Fruit fly (Drosophila melanogaster) whole organism, pupa: ENCODE results near the gene CG6443.

Experiments used
- CG13204 ChIP-seq: fragments of 200-800 bp; sonication (Bioruptor generic); optimal IDR thresholded peaks from 2 replicates; lab custom pipeline; 2018; ENCODE audit warnings: missing biosample characterization, mild to moderate bottlenecking, missing genetic modification characterization, moderate library complexity
- CG14655 ChIP-seq: fragments of 200-800 bp; sonication (Bioruptor generic); optimal IDR thresholded peaks from 3 replicates; lab custom pipeline; 2017; ENCODE audit warnings: mild to moderate bottlenecking, missing biosample characterization, missing genetic modification reagents, missing genetic modification characterization
- CG15710 ChIP-seq: fragments of 200-800 bp; sonication (Bioruptor generic); optimal IDR thresholded peaks from 2 replicates; lab custom pipeline; 2018; ENCODE audit warnings: missing biosample characterization, mild to moderate bottlenecking, missing genetic modification characterization, moderate library complexity
- CG34367 ChIP-seq: fragments of 200-800 bp; sonication (Bioruptor generic); optimal IDR thresholded peaks from 2 replicates; lab custom pipeline; 2018; ENCODE audit warnings: missing biosample characterization, mild to moderate bottlenecking, missing genetic modification characterization
- CG4496 ChIP-seq: fragments of 200-800 bp; sonication (Bioruptor generic); IDR thresholded peaks from 3 replicates; pipeline ENCODE4 v1.3.6; 2022; ENCODE audit warnings: missing biosample characterization, missing genetic modification characterization
- CG8159 ChIP-seq: fragments of 200-800 bp; sonication (Bioruptor generic); optimal IDR thresholded peaks from 3 replicates; lab custom pipeline; 2018; ENCODE audit warnings: missing biosample characterization, mild to moderate bottlenecking, missing genetic modification characterization, moderate library complexity
- CG9948 ChIP-seq: fragments of 200-800 bp; sonication (Bioruptor generic); optimal IDR thresholded peaks from 2 replicates; lab custom pipeline; 2018; ENCODE audit warnings: missing biosample characterization, mild to moderate bottlenecking, missing genetic modification characterization, moderate library complexity
- D1 ChIP-seq: fragments of 200-800 bp; sonication (Bioruptor generic); optimal IDR thresholded peaks from 2 replicates; lab custom pipeline; 2018; ENCODE audit warnings: missing biosample characterization, mild to moderate bottlenecking, missing genetic modification characterization, moderate library complexity
- EcR ChIP-seq: fragments of 200-800 bp; sonication (Bioruptor generic); optimal IDR thresholded peaks from 3 replicates; lab custom pipeline; 2019; ENCODE audit warnings: missing biosample characterization, missing genetic modification characterization, mild to moderate bottlenecking, moderate library complexity, missing genetic modification reagents
- Pif1A ChIP-seq: fragments of 200-800 bp; sonication (Bioruptor generic); optimal IDR thresholded peaks from 3 replicates; lab custom pipeline; 2016; ENCODE audit warnings: missing biosample characterization, missing genetic modification characterization
- Snoo ChIP-seq: fragments of 200-800 bp; sonication (Bioruptor generic); optimal IDR thresholded peaks from 3 replicates; lab custom pipeline; 2017; ENCODE audit warnings: missing biosample characterization, mild to moderate bottlenecking, missing genetic modification characterization, inconsistent platforms
- fd96Ca ChIP-seq: fragments of 200-800 bp; sonication (Bioruptor generic); IDR thresholded peaks from 3 replicates; pipeline ENCODE4 v1.3.6; 2022; ENCODE audit warnings: missing biosample characterization, missing genetic modification characterization
- gl ChIP-seq: fragments of 200-800 bp; sonication (Bioruptor generic); optimal IDR thresholded peaks from 2 replicates; lab custom pipeline; 2018; ENCODE audit warnings: missing biosample characterization, mild to moderate bottlenecking, missing genetic modification characterization
- rn ChIP-seq: fragments of 200-800 bp; sonication (Bioruptor generic); IDR thresholded peaks from 2 replicates; pipeline ENCODE4 v1.3.6; 2022; ENCODE audit warnings: missing biosample characterization, missing genetic modification characterization

dm6 chr2L:10706267-10706666 lies 22.5 kb upstream of the CG6443 start:
- TF ChIP-seq gl (tag; lab: Kevin White, UChicago) (no peak), CG34367 (tag; lab: Kevin White, UChicago) (no peak), Snoo (tag; lab: Kevin White, UChicago) (no peak), EcR (GFP tag; lab: Kevin White, UChicago) (no peak), CG13204 (no peak), D1 (tag; lab: Kevin White, UChicago) (no peak), fd96Ca (GFP tag; lab: Robert Waterston, UW) (no peak), rn (no peak), Pif1A (no peak), CG14655 (GFP tag; lab: Kevin White, UChicago) (no peak), CG4496 (GFP tag; lab: Robert Waterston, UW) (no peak), CG8159 (tag; lab: Kevin White, UChicago) (no peak), CG9948 (no peak), CG15710 (tag; lab: Kevin White, UChicago) (no peak)
